Fruit fly (Drosophila melanogaster) S2 (cell line): Measurements from ENCODE around the gene CG1951.

Experiments
- CG8478 ChIP-seq: fragments of >200 bp; optimal IDR thresholded peaks from 2 replicates; lab custom pipeline; 2018
- CTCF ChIP-seq, 2 experiments: fragments of >200 bp; optimal IDR thresholded peaks; 2 replicates each; lab custom pipeline; 2018

CG1951 gene

dm6 chr3R:29038960-29039581 lies 12.0 kb downstream of the CG1951 start, which contains the start of the genes Slu7 and Pkc98E:
Gene Slu7 (minus strand): TSS chr3R:29039071.
Gene Pkc98E (plus strand): TSS chr3R:29039156.
- TF ChIP-seq CTCF (optimal IDR thresholded peaks at IDR 0.05; lab: Kevin White, UChicago) = no peak
- TF ChIP-seq CG8478 (lab: Kevin White, UChicago) = no peak

DNA sequence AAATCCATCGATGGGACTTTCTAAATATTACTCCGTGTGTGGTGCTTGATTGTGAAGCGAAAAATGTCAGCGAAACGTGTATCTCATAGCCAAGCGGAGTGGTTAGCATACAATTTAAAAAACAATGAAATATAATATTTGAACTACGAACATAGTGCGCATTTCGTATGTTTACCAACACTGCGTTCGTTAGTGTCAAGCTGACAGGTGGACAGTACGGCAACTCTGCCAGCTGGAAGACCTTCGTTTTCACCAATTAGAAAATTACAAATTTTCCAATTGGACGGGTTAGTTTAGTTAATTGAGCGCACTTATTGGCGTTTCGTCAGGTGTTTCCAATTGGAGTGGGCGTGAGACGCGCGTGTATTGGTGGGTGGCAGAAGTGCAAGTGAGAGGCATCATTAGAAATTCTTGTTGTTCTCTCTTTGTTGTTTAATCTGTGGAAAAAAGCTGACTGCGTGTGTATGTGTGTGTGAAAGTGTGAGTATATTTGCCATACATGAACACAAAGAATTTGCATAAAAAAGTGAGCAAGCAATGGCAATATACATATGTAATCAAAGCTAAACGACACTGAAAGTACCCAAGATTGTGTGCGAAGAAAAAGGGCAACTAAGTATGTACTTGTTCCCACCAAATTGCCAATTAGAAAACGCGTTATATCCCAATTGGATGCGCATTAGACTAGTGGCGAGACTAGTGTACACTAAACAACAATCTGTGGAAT lies 12.8 kb downstream of the CG1951 start:
- TF ChIP-seq CTCF (optimal IDR thresholded peaks at IDR 0.05; lab: Kevin White, UChicago) (no peak), CG8478 (lab: Kevin White, UChicago) (no peak)

DNA sequence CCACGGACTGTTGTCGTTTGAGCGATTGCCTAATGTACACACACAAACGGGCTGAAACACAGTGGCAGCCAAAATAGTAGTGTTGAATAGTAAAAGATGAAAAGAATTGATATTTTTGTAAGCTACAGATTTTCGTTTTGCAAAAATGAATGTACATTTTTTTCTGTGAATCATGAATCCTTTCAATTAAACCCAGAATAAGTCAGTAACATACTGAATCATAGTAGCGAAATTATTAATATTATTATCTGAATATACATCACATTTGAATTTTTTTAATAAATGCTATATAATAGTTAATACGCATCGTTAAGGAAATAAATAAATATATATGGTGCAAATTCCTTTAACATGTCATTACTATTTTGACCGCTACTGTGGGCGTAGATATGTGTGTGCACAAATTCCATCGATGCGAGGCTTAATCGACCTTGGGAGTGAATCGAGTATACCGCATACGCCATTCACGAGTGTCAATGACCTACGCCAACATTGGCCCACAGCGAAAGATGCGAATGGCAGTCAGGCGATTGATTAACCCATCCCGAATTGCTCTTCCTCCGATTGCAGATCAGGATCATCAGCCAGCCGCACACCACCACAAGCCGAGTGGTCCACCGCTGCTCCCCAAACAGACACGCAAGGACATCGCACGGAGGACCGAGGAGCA lies 13.6 kb downstream of the CG1951 start:
- TF ChIP-seq CG8478 (lab: Kevin White, UChicago) = no peak
- no peak for TF ChIP-seq CTCF (optimal IDR thresholded peaks at IDR 0.05; lab: Kevin White, UChicago)

DNA sequence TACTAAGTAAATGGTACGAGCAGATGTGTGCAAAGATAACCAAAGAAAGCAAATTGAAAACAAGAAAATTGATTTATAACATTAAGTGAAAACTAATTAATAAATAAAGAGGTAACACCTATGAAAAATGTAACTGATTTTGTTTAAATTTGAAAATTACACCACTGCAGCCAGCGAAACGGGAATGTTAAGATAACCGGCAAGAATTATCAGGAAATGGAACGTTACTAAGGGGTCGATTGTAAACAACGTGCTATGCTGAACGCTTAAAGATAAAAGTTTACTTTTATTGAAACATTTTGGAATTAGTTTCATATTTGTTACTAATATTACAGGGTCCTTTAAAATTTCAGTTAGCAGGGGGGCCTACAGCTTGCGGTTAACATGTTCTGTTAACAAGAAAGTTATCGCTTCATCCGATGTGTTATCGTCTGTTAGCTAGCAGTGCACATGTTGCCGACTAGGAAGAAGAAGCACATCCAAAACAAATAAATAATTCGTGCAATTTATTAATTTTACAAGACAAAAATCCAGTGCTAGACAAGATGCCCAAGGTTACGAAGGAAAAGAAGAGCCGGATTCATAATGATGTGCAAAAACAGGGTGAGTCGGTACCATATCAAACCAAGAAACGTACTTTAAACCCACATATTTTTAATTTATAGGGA lies 22.2 kb downstream of the CG1951 start, which contains the start of gene CG11837:
Gene CG11837 (plus strand): TSS at position 439 of the 668 bp plus-strand sequence.
- TF ChIP-seq CTCF (optimal IDR thresholded peaks at IDR 0.05; lab: Kevin White, UChicago) = no peak
- no peak for TF ChIP-seq CG8478 (lab: Kevin White, UChicago)

dm6 chr3R:29050756-29051155 lies 23.7 kb downstream of the CG1951 start, which contains the start of gene CG11841:
Gene CG11841 (plus strand): TSS chr3R:29051056.
- TF ChIP-seq CG8478 (lab: Kevin White, UChicago) (no peak), CTCF (optimal IDR thresholded peaks at IDR 0.05; lab: Kevin White, UChicago) (no peak)

dm6 chr3R:29052380-29052779 lies 25.3 kb downstream of the CG1951 start, which contains the start of gene CG11842:
Gene CG11842 (plus strand): TSS chr3R:29052680.
- no peak for TF ChIP-seq CG8478 (lab: Kevin White, UChicago)

DNA sequence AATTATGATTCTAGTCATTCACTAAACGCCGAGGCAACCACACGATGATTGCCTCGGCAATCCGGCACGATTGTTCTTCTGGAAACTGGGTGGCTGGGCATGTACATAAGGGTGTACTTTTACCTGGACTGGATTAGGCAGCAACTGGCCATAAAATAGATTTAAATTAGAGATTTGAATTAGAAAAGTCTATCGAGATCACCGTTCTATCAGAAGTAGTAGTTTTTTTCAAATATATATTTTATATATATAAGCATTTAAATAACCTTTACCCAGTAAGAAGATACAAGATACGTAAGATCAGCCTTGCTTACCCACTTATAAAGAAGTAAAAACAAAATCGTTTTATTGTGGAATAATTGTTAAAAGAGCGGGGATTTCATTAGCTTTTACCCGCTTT lies 27.0 kb downstream of the CG1951 start, which contains the start of gene CG11843:
Gene CG11843 (plus strand): TSS at position 301 of the 400 bp plus-strand sequence.
- no peak for TF ChIP-seq CTCF (optimal IDR thresholded peaks at IDR 0.05; lab: Kevin White, UChicago)
- no peak for TF ChIP-seq CG8478 (lab: Kevin White, UChicago)

- TF ChIP-seq CTCF (optimal IDR thresholded peaks at IDR 0.05; lab: Kevin White, UChicago) (peak in 1 of 2 experiments; percentile 27), CG8478 (lab: Kevin White, UChicago) (no peak)
Observed at dm6 chr3R:29055710-29056109, 28.7 kb downstream of the CG1951 start, which contains the start of gene Sirt7. Gene Sirt7 (plus strand): TSS chr3R:29055927.

dm6 chr3R:29059385-29059784 lies 32.3 kb downstream of the CG1951 start:
- no peak for TF ChIP-seq CG8478 (lab: Kevin White, UChicago)
- no peak for TF ChIP-seq CTCF (optimal IDR thresholded peaks at IDR 0.05; lab: Kevin White, UChicago)

DNA sequence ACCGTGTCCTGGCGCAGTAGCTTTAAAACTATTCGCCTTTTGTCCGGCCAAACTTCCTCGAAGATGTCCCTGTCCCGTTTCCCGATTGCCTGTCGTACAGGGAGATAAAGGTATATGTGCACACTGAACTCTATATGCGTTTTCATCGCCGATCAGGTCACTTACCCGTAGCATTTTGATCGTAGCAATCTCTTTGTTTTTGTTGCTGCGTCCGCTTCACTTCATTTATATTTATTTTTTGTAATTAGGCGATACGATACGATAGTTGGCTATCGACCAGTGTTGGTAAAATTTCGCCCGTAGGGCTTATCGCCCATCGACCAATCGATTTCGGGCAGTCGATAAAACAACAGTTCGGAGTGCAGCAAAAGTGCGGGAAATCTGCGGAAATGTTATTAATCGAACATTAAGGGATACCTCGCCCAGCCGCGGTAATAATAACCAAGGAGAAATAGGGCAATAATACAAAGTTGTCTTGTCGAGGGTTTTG lies 35.7 kb downstream of the CG1951 start, which contains the start of the genes Cul5 and Bicra:
Gene Cul5 (minus strand): TSS at position 259 of the 490 bp plus-strand sequence.
Gene Bicra (plus strand): TSS at position 324 of the 490 bp plus-strand sequence.
- TF ChIP-seq CG8478 (lab: Kevin White, UChicago) (no peak), CTCF (optimal IDR thresholded peaks at IDR 0.05; lab: Kevin White, UChicago) (no peak)

DNA sequence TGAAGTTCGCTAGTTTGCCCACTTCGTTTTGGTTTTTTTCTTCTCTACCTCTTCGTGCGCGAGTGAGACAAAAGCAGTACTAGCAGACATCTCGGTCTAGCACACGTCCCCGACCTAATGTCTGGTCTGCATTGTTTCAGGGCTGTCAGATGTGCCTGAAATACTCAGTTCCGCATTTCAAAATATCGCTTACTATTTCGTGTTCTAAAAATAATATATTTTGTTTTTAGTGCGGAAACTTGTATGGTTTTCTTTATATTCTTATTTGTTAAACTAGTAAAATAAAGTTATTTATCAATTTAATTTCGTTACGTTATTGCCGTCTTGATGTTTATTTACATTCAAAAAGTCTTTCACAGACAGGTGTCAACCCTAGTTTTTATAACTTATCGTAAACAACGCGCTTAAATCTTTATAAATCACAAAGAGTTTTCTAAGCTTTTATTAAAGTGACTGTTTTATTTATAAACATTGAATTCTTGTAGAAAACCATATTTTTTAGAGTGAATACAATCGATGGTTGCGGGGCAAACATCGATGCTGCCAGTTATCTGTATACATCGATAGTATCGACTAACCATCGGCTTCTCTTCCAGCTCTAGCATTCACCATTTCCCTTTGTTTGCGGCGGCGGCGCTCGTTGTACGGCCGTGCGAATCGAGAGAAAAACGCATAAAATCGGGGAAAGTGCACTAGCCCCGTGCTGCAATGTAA lies 36.3 kb downstream of the CG1951 start:
- TF ChIP-seq CTCF (optimal IDR thresholded peaks at IDR 0.05; lab: Kevin White, UChicago) = peak in 1 of 2 experiments; percentile 30
- TF ChIP-seq CG8478 (lab: Kevin White, UChicago) = no peak

DNA sequence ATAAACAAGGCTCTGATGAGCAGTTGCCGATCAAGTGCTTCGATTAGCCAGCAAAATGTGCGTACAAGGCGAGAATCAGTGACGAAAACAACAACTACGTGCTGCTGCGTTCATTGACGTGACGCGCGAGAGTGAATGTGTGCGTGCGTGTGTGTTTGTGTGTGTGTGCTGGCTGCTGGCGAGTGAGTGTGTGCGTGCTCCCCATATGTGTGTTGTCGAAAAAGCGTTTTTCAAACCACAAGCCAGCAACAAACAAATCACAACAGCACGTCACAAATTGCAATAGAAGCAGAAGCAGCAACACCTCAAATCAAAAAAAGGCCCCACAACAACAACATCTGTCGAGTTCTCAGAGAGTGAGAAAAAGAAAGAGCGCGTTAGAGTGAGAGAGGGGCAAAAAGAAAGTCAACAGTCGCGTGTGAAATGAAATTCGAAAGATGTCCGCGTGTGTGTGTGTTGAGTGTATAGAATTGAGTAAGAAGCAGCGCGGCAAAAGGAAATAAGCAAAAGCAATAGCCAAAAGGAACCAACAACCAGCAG lies 37.0 kb downstream of the CG1951 start:
- TF ChIP-seq CG8478 (lab: Kevin White, UChicago) (no peak), CTCF (optimal IDR thresholded peaks at IDR 0.05; lab: Kevin White, UChicago) (peak in 1 of 2 experiments; percentile 11)

DNA sequence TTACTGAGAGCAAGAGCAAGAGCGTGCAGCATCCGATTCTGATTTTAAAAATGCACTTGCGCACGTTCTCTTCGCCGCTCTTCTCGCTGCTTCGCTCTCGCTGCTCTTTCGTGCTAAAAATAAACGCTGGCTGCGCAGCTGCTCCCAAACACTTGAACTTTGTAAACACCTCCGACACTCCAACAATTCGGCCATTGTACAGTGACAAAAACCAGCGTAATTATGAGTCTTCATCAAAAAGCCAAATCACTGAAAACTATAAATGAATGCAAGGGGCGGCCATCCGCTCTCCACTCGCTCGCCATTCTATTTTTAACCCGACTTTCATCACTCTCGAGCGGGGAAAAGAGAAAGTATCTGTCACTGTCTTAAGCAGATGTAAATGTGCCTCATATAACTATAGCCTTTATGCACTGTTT lies 37.7 kb downstream of the CG1951 start:
- TF ChIP-seq CG8478 (lab: Kevin White, UChicago) (no peak), CTCF (optimal IDR thresholded peaks at IDR 0.05; lab: Kevin White, UChicago) (no peak)
